Worm (Caenorhabditis elegans) whole organism, mixed stage, embryonic: Measurements from ENCODE around the gene nep-4.

ENCODE experiments used
- ces-1 ChIP-seq: fragments of 150-350 bp; optimal IDR thresholded peaks from 2 replicates; lab custom pipeline; 2014; ENCODE audit warnings: missing biosample characterization, missing genetic modification reagents, missing genetic modification characterization
- cnd-1 ChIP-seq: fragments of 200-800 bp; sonication (Bioruptor generic); optimal IDR thresholded peaks from 2 replicates; lab custom pipeline; 2018; ENCODE audit warnings: mild to moderate bottlenecking, missing genetic modification characterization, missing compliant biosample characterization
- elt-1 ChIP-seq: sonication (generic microtip); optimal IDR thresholded peaks from 2 replicates; lab custom pipeline; 2017; ENCODE audit warnings: missing genetic modification characterization, mild to moderate bottlenecking, missing compliant biosample characterization, antibody characterized with exemption, moderate library complexity, borderline replicate concordance; ENCODE audit not compliant: insufficient read depth
- ham-2 ChIP-seq: fragments of 200-800 bp; sonication (Bioruptor generic); optimal IDR thresholded peaks from 2 replicates; lab custom pipeline; 2018; ENCODE audit warnings: mild to moderate bottlenecking, missing genetic modification characterization, missing compliant biosample characterization
- mep-1 ChIP-seq: fragments of 150-350 bp; optimal IDR thresholded peaks from 2 replicates; lab custom pipeline; 2017; ENCODE audit warnings: missing biosample characterization, missing genetic modification reagents, missing genetic modification characterization, inconsistent platforms
- nhr-237 ChIP-seq: fragments of 150-350 bp; optimal IDR thresholded peaks from 2 replicates; lab custom pipeline; 2014; ENCODE audit warnings: missing biosample characterization, missing genetic modification characterization
- nhr-28 ChIP-seq: fragments of 150-350 bp; optimal IDR thresholded peaks from 2 replicates; lab custom pipeline; 2014; ENCODE audit warnings: missing biosample characterization, missing genetic modification characterization
- nhr-76 ChIP-seq: sonication (generic microtip); optimal IDR thresholded peaks from 2 replicates; lab custom pipeline; 2017; ENCODE audit warnings: missing biosample characterization, missing genetic modification characterization
- snpc-4 ChIP-seq: fragments of 150-350 bp; optimal IDR thresholded peaks from 2 replicates; lab custom pipeline; 2014; ENCODE audit warnings: missing biosample characterization, missing genetic modification characterization
- sptf-1 ChIP-seq: sonication (generic microtip); optimal IDR thresholded peaks from 2 replicates; lab custom pipeline; 2017; ENCODE audit warnings: mild to moderate bottlenecking, missing genetic modification characterization, moderate library complexity, missing compliant biosample characterization
- ztf-11 ChIP-seq: fragments of 150-350 bp; optimal IDR thresholded peaks from 2 replicates; lab custom pipeline; 2014; ENCODE audit warnings: missing biosample characterization, missing genetic modification characterization

DNA sequence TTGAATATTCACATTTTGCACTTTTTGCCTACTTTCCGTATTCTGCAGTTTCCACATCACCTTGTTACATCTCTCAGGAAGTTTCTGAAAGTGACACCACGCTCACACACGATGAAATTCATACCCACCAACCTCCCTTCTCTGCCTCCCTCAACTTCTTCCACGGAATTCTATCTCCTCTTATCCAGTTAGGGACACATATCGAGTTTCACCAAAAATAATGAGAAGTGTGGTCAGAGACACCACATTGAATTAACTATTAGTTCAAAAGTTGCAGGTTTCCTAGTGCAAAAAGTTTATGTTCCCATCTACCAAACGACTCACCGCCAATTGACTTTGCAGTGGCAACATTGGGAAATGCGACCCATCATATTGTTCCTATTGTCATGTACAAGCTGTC is 12.8 kb downstream of the nep-4 start:
- TF ChIP-seq elt-1 (no peak), nhr-237 (tag; lab: Kevin White, UChicago) (no peak), nhr-28 (tag; lab: Kevin White, UChicago) (no peak), ces-1 (GFP tag; lab: Kevin White, UChicago) (peak; percentile 38), ham-2 (GFP tag; lab: Kevin White, UChicago) (no peak), cnd-1 (no peak), sptf-1 (tag; lab: Kevin White, UChicago) (no peak), ztf-11 (tag; lab: Kevin White, UChicago) (no peak), mep-1 (tag; lab: Kevin White, UChicago) (no peak), snpc-4 (tag; lab: Kevin White, UChicago) (no peak), nhr-76 (tag; lab: Kevin White, UChicago) (no peak)
